Worm (Caenorhabditis elegans) whole organism, L3 larva: ENCODE measurements around the gene srh-270.

Experiments
- ama-1 ChIP-seq: fragments of 150-350 bp; optimal IDR thresholded peaks from 2 replicates; lab custom pipeline; 2018
- egl-27 ChIP-seq: sonication (generic microtip); optimal IDR thresholded peaks from 4 replicates; lab custom pipeline; 2017; ENCODE audit warnings: missing biosample characterization, missing genetic modification reagents, missing genetic modification characterization
- elt-3 ChIP-seq, 3 experiments: fragments of 150-350 bp in 1 of 3; sonication (generic microtip) in 2 of 3; optimal IDR thresholded peaks; 2 replicates in 2 of 3; 4 replicates in 1 of 3; lab custom pipeline; 2014 to 2017; ENCODE audit warnings: missing biosample characterization in 3 of 3, missing genetic modification characterization in 3 of 3
- fkh-10 ChIP-seq: sonication (generic microtip); optimal IDR thresholded peaks from 2 replicates; lab custom pipeline; 2017; ENCODE audit warnings: missing biosample characterization, missing genetic modification reagents, missing genetic modification characterization
- mml-1 ChIP-seq: fragments of 150-350 bp; sonication (generic microtip); optimal IDR thresholded peaks from 3 replicates; lab custom pipeline; 2014; ENCODE audit warnings: missing biosample characterization, missing genetic modification characterization
- sea-2 ChIP-seq: fragments of 150-350 bp; sonication (generic microtip); optimal IDR thresholded peaks from 4 replicates; lab custom pipeline; 2014; ENCODE audit warnings: missing biosample characterization, missing genetic modification reagents, missing genetic modification characterization
- zag-1 ChIP-seq: fragments of 150-350 bp; optimal IDR thresholded peaks from 2 replicates; lab custom pipeline; 2014; ENCODE audit warnings: missing biosample characterization, missing genetic modification characterization
- ztf-11 ChIP-seq: fragments of 150-350 bp; optimal IDR thresholded peaks from 2 replicates; lab custom pipeline; 2014; ENCODE audit warnings: missing biosample characterization, missing genetic modification characterization

ce11 chrV:2821618-2822272 is 39.7 kb downstream of the srh-270 start, which contains the start of gene srh-36:
- TF ChIP-seq fkh-10 (no peak), ztf-11 (tag; lab: Kevin White, UChicago) (no peak), ama-1 (lab: Kevin White, UChicago) (no peak), egl-27 (no peak), zag-1 (no peak), mml-1 (tag; lab: Kevin White, UChicago) (no peak), sea-2 (GFP tag; lab: Kevin White, UChicago) (no peak), elt-3 (tag; optimal IDR thresholded peaks at IDR 0.05; lab: Kevin White, UChicago) (no peak)
